Worm (Caenorhabditis elegans) whole organism, L2 larva: ENCODE results near the gene srh-214.

Source experiments
- C34F6.9 ChIP-seq: fragments of 150-350 bp; optimal IDR thresholded peaks from 2 replicates; lab custom pipeline; 2014; ENCODE audit warnings: missing biosample characterization, missing genetic modification characterization
- F13H6.1 ChIP-seq: sonication (generic microtip); optimal IDR thresholded peaks from 2 replicates; lab custom pipeline; 2016; ENCODE audit warnings: missing genetic modification characterization, missing compliant biosample characterization
- R02D3.7 ChIP-seq: fragments of 150-350 bp; optimal IDR thresholded peaks from 2 replicates; lab custom pipeline; 2014; ENCODE audit warnings: missing biosample characterization, missing genetic modification characterization
- Y55F3AM.14 ChIP-seq: fragments of 200-800 bp; sonication (Bioruptor generic); optimal IDR thresholded peaks from 2 replicates; lab custom pipeline; 2018; ENCODE audit warnings: mild to moderate bottlenecking, missing genetic modification characterization, missing compliant biosample characterization
- ZK546.5 ChIP-seq: sonication (generic microtip); optimal IDR thresholded peaks from 2 replicates; lab custom pipeline; 2017; ENCODE audit warnings: missing biosample characterization, missing genetic modification characterization
- alr-1 ChIP-seq: fragments of 150-350 bp; optimal IDR thresholded peaks from 2 replicates; lab custom pipeline; 2014; ENCODE audit warnings: missing biosample characterization, missing genetic modification characterization
- ama-1 ChIP-seq: fragments of 150-350 bp; optimal IDR thresholded peaks from 2 replicates; lab custom pipeline; 2018; ENCODE audit warnings: inconsistent platforms
- blmp-1 ChIP-seq: sonication (generic microtip); optimal IDR thresholded peaks from 2 replicates; lab custom pipeline; 2017; ENCODE audit warnings: missing genetic modification characterization, mild to moderate bottlenecking, missing compliant biosample characterization, antibody characterized with exemption, moderate library complexity; ENCODE audit not compliant: insufficient read depth
- ceh-82 ChIP-seq: fragments of 150-350 bp; optimal IDR thresholded peaks from 2 replicates; lab custom pipeline; 2014; ENCODE audit warnings: missing biosample characterization, missing genetic modification characterization
- crh-2 ChIP-seq: sonication (generic microtip); optimal IDR thresholded peaks from 2 replicates; lab custom pipeline; 2017; ENCODE audit warnings: missing biosample characterization, missing genetic modification characterization
- dmd-4 ChIP-seq: sonication (generic microtip); optimal IDR thresholded peaks from 2 replicates; lab custom pipeline; 2017; ENCODE audit warnings: missing biosample characterization, missing genetic modification characterization
- egl-27 ChIP-seq: sonication (generic microtip); optimal IDR thresholded peaks from 3 replicates; lab custom pipeline; 2017; ENCODE audit warnings: missing biosample characterization, missing genetic modification reagents, missing genetic modification characterization
- elt-1 ChIP-seq: fragments of 150-350 bp; optimal IDR thresholded peaks from 2 replicates; lab custom pipeline; 2014; ENCODE audit warnings: missing biosample characterization, missing genetic modification characterization
- elt-3 ChIP-seq: sonication (generic microtip); optimal IDR thresholded peaks from 2 replicates; lab custom pipeline; 2017; ENCODE audit warnings: missing biosample characterization, missing genetic modification characterization
- fos-1 ChIP-seq: fragments of 150-350 bp; optimal IDR thresholded peaks from 2 replicates; lab custom pipeline; 2014; ENCODE audit warnings: missing biosample characterization, missing genetic modification characterization
- lin-11 ChIP-seq: fragments of 150-350 bp; sonication (generic microtip); optimal IDR thresholded peaks from 2 replicates; lab custom pipeline; 2014; ENCODE audit warnings: missing biosample characterization, missing genetic modification characterization, inconsistent platforms, mixed read lengths
- lin-13 ChIP-seq: fragments of 150-350 bp; optimal IDR thresholded peaks from 2 replicates; lab custom pipeline; 2014; ENCODE audit warnings: missing biosample characterization, missing genetic modification reagents, missing genetic modification characterization
- lin-39 ChIP-seq: fragments of 150-350 bp; optimal IDR thresholded peaks from 2 replicates; lab custom pipeline; 2014; ENCODE audit warnings: missing biosample characterization, missing genetic modification reagents, missing genetic modification characterization
- lsy-2 ChIP-seq, 2 experiments: fragments of 150-350 bp in 1 of 2; sonication (generic microtip) in 1 of 2; optimal IDR thresholded peaks; 2 replicates each; lab custom pipeline; 2014 to 2017; ENCODE audit warnings: missing biosample characterization in 2 of 2, missing genetic modification characterization in 2 of 2
- nhr-10 ChIP-seq: sonication (generic microtip); optimal IDR thresholded peaks from 2 replicates; lab custom pipeline; 2017; ENCODE audit warnings: missing biosample characterization, missing genetic modification characterization
- nhr-11 ChIP-seq: fragments of 150-350 bp; optimal IDR thresholded peaks from 2 replicates; lab custom pipeline; 2014; ENCODE audit warnings: missing biosample characterization, missing genetic modification characterization
- nhr-129 ChIP-seq: fragments of 150-350 bp; optimal IDR thresholded peaks from 2 replicates; lab custom pipeline; 2014; ENCODE audit warnings: missing biosample characterization, missing genetic modification characterization
- nhr-23 ChIP-seq: fragments of 150-350 bp; optimal IDR thresholded peaks from 2 replicates; lab custom pipeline; 2014; ENCODE audit warnings: missing biosample characterization, missing genetic modification reagents, missing genetic modification characterization
- nhr-237 ChIP-seq: fragments of 150-350 bp; optimal IDR thresholded peaks from 2 replicates; lab custom pipeline; 2014; ENCODE audit warnings: missing biosample characterization, missing genetic modification characterization
- nhr-25 ChIP-seq: fragments of 150-350 bp; sonication (generic microtip); optimal IDR thresholded peaks from 3 replicates; lab custom pipeline; 2014; ENCODE audit warnings: missing biosample characterization, missing genetic modification characterization
- nhr-6 ChIP-seq: fragments of 150-350 bp; optimal IDR thresholded peaks from 2 replicates; lab custom pipeline; 2014; ENCODE audit warnings: missing biosample characterization, missing genetic modification characterization
- nhr-77 ChIP-seq: fragments of 150-350 bp; optimal IDR thresholded peaks from 2 replicates; lab custom pipeline; 2014; ENCODE audit warnings: missing biosample characterization, missing genetic modification characterization
- peb-1 ChIP-seq: fragments of 150-350 bp; optimal IDR thresholded peaks from 2 replicates; lab custom pipeline; 2014; ENCODE audit warnings: missing biosample characterization, missing genetic modification characterization
- sem-4 ChIP-seq: fragments of 150-350 bp; optimal IDR thresholded peaks from 2 replicates; lab custom pipeline; 2014; ENCODE audit warnings: missing biosample characterization, missing genetic modification reagents, missing genetic modification characterization
- sma-3 ChIP-seq: sonication (generic microtip); optimal IDR thresholded peaks from 2 replicates; lab custom pipeline; 2016; ENCODE audit warnings: missing genetic modification reagents, missing genetic modification characterization, missing compliant biosample characterization
- sma-9 ChIP-seq, 2 experiments: fragments of 150-350 bp in 1 of 2; sonication (generic microtip) in 1 of 2; optimal IDR thresholded peaks; 2 replicates each; lab custom pipeline; 2014 to 2016; ENCODE audit warnings: missing genetic modification characterization in 2 of 2, mild to moderate bottlenecking in 1 of 2, missing biosample characterization in 1 of 2, missing compliant biosample characterization in 1 of 2, missing genetic modification reagents in 1 of 2, moderate library complexity in 1 of 2
- snpc-4 ChIP-seq: fragments of 150-350 bp; optimal IDR thresholded peaks from 2 replicates; lab custom pipeline; 2014; ENCODE audit warnings: missing biosample characterization, missing genetic modification characterization
- unc-39 ChIP-seq: fragments of 150-350 bp; optimal IDR thresholded peaks from 2 replicates; lab custom pipeline; 2014; ENCODE audit warnings: missing biosample characterization, missing genetic modification characterization
- unc-62 ChIP-seq: fragments of 150-350 bp; optimal IDR thresholded peaks from 2 replicates; lab custom pipeline; 2014; ENCODE audit warnings: missing biosample characterization, missing genetic modification reagents, missing genetic modification characterization
- zag-1 ChIP-seq: fragments of 150-350 bp; optimal IDR thresholded peaks from 2 replicates; lab custom pipeline; 2014; ENCODE audit warnings: missing biosample characterization, missing genetic modification characterization
- ztf-1 ChIP-seq: fragments of 200-800 bp; sonication (Bioruptor generic); conservative IDR thresholded peaks from 2 replicates; pipeline ENCODE4 v1.3.6; 2022; ENCODE audit warnings: missing genetic modification characterization, missing compliant biosample characterization
- ztf-4 ChIP-seq: fragments of 150-350 bp; optimal IDR thresholded peaks from 2 replicates; lab custom pipeline; 2014; ENCODE audit warnings: missing biosample characterization, missing genetic modification characterization

srh-214 gene

ce11 chrV:16865404-16865803, 35.8 kb upstream of the srh-214 start, which contains the start of gene clec-28:
Gene clec-28, plus strand, starts transcription at chrV:16865704.
- TF ChIP-seq nhr-129 (no peak), C34F6.9 (tag; lab: Kevin White, UChicago) (no peak), elt-3 (tag; lab: Kevin White, UChicago) (no peak), egl-27 (tag; lab: Kevin White, UChicago) (no peak), snpc-4 (tag; lab: Kevin White, UChicago) (no peak), lin-13 (GFP tag; lab: Kevin White, UChicago) (no peak), lin-39 (tag; lab: Kevin White, UChicago) (no peak), nhr-23 (tag; lab: Kevin White, UChicago) (no peak), nhr-77 (tag; lab: Kevin White, UChicago) (no peak), zag-1 (tag; lab: Kevin White, UChicago) (no peak), nhr-10 (tag; lab: Kevin White, UChicago) (no peak), crh-2 (tag; lab: Kevin White, UChicago) (no peak), nhr-237 (tag; lab: Kevin White, UChicago) (no peak), nhr-11 (tag; lab: Kevin White, UChicago) (no peak)

- no peak for TF ChIP-seq ztf-4 (tag; lab: Kevin White, UChicago)
- TF ChIP-seq unc-62 (GFP tag; lab: Kevin White, UChicago), result no peak
- no peak for TF ChIP-seq peb-1 (tag; lab: Kevin White, UChicago)
- no peak for TF ChIP-seq nhr-129
- TF ChIP-seq lin-13 (GFP tag; lab: Kevin White, UChicago), result no peak
- TF ChIP-seq nhr-25 (tag; lab: Kevin White, UChicago), result no peak
- no peak for TF ChIP-seq sma-3
- no peak for TF ChIP-seq F13H6.1 (tag; lab: Kevin White, UChicago)
- TF ChIP-seq C34F6.9 (tag; lab: Kevin White, UChicago), result no peak
- TF ChIP-seq dmd-4, result no peak
- TF ChIP-seq snpc-4 (tag; lab: Kevin White, UChicago), result no peak
- no peak for TF ChIP-seq ZK546.5 (tag; lab: Kevin White, UChicago)
- TF ChIP-seq alr-1, result no peak
- TF ChIP-seq ama-1 (lab: Kevin White, UChicago), result no peak
- no peak for TF ChIP-seq crh-2 (tag; lab: Kevin White, UChicago)
- TF ChIP-seq unc-39 (tag; lab: Kevin White, UChicago), result no peak
- no peak for TF ChIP-seq ceh-82 (tag; lab: Kevin White, UChicago)
- no peak for TF ChIP-seq ztf-1
- TF ChIP-seq blmp-1 (tag; lab: Kevin White, UChicago), result no peak
- TF ChIP-seq, all 48 proteins: peak for 0
Observed at ce11 chrV:16861719-16862118, 32.2 kb upstream of the srh-214 start, which contains the start of the genes clec-32 and clec-24. Gene clec-32, minus strand, starts transcription at chrV:16861819. Gene clec-24, plus strand, starts transcription at chrV:16862012.

- TF ChIP-seq sem-4, result no peak
- TF ChIP-seq zag-1 (tag; lab: Kevin White, UChicago), result no peak
- no peak for TF ChIP-seq unc-62 (GFP tag; lab: Kevin White, UChicago)
- no peak for TF ChIP-seq ZK546.5 (tag; lab: Kevin White, UChicago)
- no peak for TF ChIP-seq R02D3.7 (tag; lab: Kevin White, UChicago)
- no peak for TF ChIP-seq nhr-6
- no peak for TF ChIP-seq crh-2 (tag; lab: Kevin White, UChicago)
- TF ChIP-seq nhr-77 (tag; lab: Kevin White, UChicago), result no peak
- TF ChIP-seq elt-1 (tag; lab: Kevin White, UChicago), result no peak
- no peak for TF ChIP-seq lin-11
- no peak for TF ChIP-seq ceh-82 (tag; lab: Kevin White, UChicago)
- TF ChIP-seq sma-9 (GFP tag; optimal IDR thresholded peaks at IDR 0.05; lab: Kevin White, UChicago), result no peak
- TF ChIP-seq sma-9 (tag; optimal IDR thresholded peaks at IDR 0.05; lab: Kevin White, UChicago), result no peak
- TF ChIP-seq lin-39 (tag; lab: Kevin White, UChicago), result no peak
- no peak for TF ChIP-seq Y55F3AM.14 (GFP tag; lab: Kevin White, UChicago)
- TF ChIP-seq lsy-2 (tag; optimal IDR thresholded peaks at IDR 0.05; lab: Kevin White, UChicago), result no peak
- TF ChIP-seq egl-27 (tag; lab: Kevin White, UChicago), result no peak
- TF ChIP-seq fos-1 (tag; lab: Kevin White, UChicago), result no peak
- no peak for TF ChIP-seq F13H6.1 (tag; lab: Kevin White, UChicago)
Observed at ce11 chrV:16857977-16858479, 28.5 kb upstream of the srh-214 start, which contains the start of the genes clec-31 and clec-22. Gene clec-31, minus strand, starts transcription at chrV:16858077. Gene clec-22, plus strand, starts transcription at chrV:16858429.
